Worm (Caenorhabditis elegans): ENCODE measurements around the gene pcp-5.

- TF ChIP-seq mep-1 (tag; optimal IDR thresholded peaks at IDR 0.05) (peak; percentile 14), unc-120 (tag; optimal IDR thresholded peaks at IDR 0.05; ENCODE audit: poor library complexity, severe bottlenecking) (no peak), ces-1 (GFP tag; optimal IDR thresholded peaks at IDR 0.05) (no peak), bed-3 (GFP tag; optimal IDR thresholded peaks at IDR 0.05) (no peak), unc-62 (GFP tag; optimal IDR thresholded peaks at IDR 0.05) (no peak), elt-1 (tag; optimal IDR thresholded peaks at IDR 0.05; ENCODE audit: borderline replicate concordance, insufficient read depth) (no peak), nhr-12 (tag; optimal IDR thresholded peaks at IDR 0.05) (no peak), unc-39 (tag; optimal IDR thresholded peaks at IDR 0.05) (no peak), mls-2 (tag; optimal IDR thresholded peaks at IDR 0.05) (no peak), nhr-28 (tag; optimal IDR thresholded peaks at IDR 0.05) (no peak)
Observed at ce11 chrIII:7952077-7952765, 44.8 kb upstream of the pcp-5 start, which contains the start of gene C29E4.15.
